Worm (Caenorhabditis elegans) whole organism, L1 larva: ENCODE data around the gene npr-22.
A peak's percentile ranks its signal among the peaks of the same experiment; 100 is the strongest.

Experiments
- C04F5.9 ChIP-seq: sonication (generic microtip); optimal IDR thresholded peaks from 2 replicates; lab custom pipeline; 2016; ENCODE audit warnings: missing genetic modification characterization, missing compliant biosample characterization
- C34B4.2 ChIP-seq: sonication (generic microtip); optimal IDR thresholded peaks from 2 replicates; lab custom pipeline; 2017; ENCODE audit warnings: mild to moderate bottlenecking, missing genetic modification characterization, missing compliant biosample characterization
- alr-1 ChIP-seq: fragments of 200-800 bp; sonication (Bioruptor generic); optimal IDR thresholded peaks from 2 replicates; lab custom pipeline; 2018; ENCODE audit warnings: borderline replicate concordance, mild to moderate bottlenecking, missing genetic modification characterization, missing compliant biosample characterization
- blmp-1 ChIP-seq: fragments of 150-350 bp; optimal IDR thresholded peaks from 2 replicates; lab custom pipeline; 2014; ENCODE audit warnings: missing biosample characterization, missing genetic modification characterization
- ceh-63 ChIP-seq: fragments of 200-800 bp; sonication (Bioruptor generic); optimal IDR thresholded peaks from 2 replicates; lab custom pipeline; 2018; ENCODE audit warnings: mild to moderate bottlenecking, missing genetic modification characterization, missing compliant biosample characterization
- ceh-82 ChIP-seq, 3 experiments: fragments of 150-350 bp in 1 of 3; sonication (generic microtip) in 2 of 3; optimal IDR thresholded peaks; 2 replicates each; lab custom pipeline; 2014 to 2017; ENCODE audit warnings: missing biosample characterization in 3 of 3, missing genetic modification characterization in 3 of 3
- ceh-88 ChIP-seq: fragments of 200-800 bp; sonication (Bioruptor generic); IDR thresholded peaks from 2 replicates; pipeline ENCODE4 v1.3.6; 2022; ENCODE audit warnings: missing genetic modification characterization, missing compliant biosample characterization
- ces-1 ChIP-seq: fragments of 150-350 bp; optimal IDR thresholded peaks from 2 replicates; lab custom pipeline; 2014; ENCODE audit warnings: missing biosample characterization, missing genetic modification reagents, missing genetic modification characterization
- dpl-1 ChIP-seq, 3 experiments: fragments of 150-350 bp in 2 of 3; sonication (generic microtip) in 1 of 3; optimal IDR thresholded peaks; 2 replicates each; lab custom pipeline; 2014 to 2017; ENCODE audit warnings: missing biosample characterization in 3 of 3, missing genetic modification characterization in 3 of 3, missing genetic modification reagents in 3 of 3
- dsc-1 ChIP-seq: sonication (generic microtip); optimal IDR thresholded peaks from 2 replicates; lab custom pipeline; 2016; ENCODE audit warnings: mild to moderate bottlenecking, missing genetic modification characterization, missing compliant biosample characterization
- efl-1 ChIP-seq, 4 experiments: fragments of 150-350 bp; optimal IDR thresholded peaks in 3 of 4; peaks in 1 of 4; 1 replicate in 1 of 4; 2 replicates in 3 of 4; lab custom pipeline; 2014; ENCODE audit warnings: missing biosample characterization in 2 of 4, missing genetic modification characterization in 2 of 4, missing genetic modification reagents in 2 of 4
- egl-13 ChIP-seq: sonication (generic microtip); optimal IDR thresholded peaks from 2 replicates; lab custom pipeline; 2016; ENCODE audit warnings: missing genotype, missing genetic modification reagents, missing genetic modification characterization, missing compliant biosample characterization
- elt-2 ChIP-seq: sonication (generic microtip); optimal IDR thresholded peaks from 2 replicates; lab custom pipeline; 2016; ENCODE audit warnings: missing genetic modification characterization, mild to moderate bottlenecking, inconsistent platforms, missing compliant biosample characterization, missing genetic modification reagents
- elt-3 ChIP-seq, 6 experiments: fragments of 150-350 bp in 1 of 6; sonication (generic microtip); optimal IDR thresholded peaks; 2 replicates each; lab custom pipeline; 2017 to 2018; ENCODE audit warnings: missing biosample characterization in 6 of 6, missing genetic modification characterization in 6 of 6, inconsistent platforms in 1 of 6
- ets-5 ChIP-seq: fragments of 200-800 bp; sonication (Bioruptor generic); IDR thresholded peaks from 2 replicates; pipeline ENCODE4 v1.3.6; 2022; ENCODE audit warnings: missing genetic modification characterization, missing compliant biosample characterization
- fkh-4 ChIP-seq: sonication (generic microtip); optimal IDR thresholded peaks from 2 replicates; lab custom pipeline; 2016; ENCODE audit warnings: missing compliant biosample characterization, missing genetic modification characterization, borderline replicate concordance
- fkh-8 ChIP-seq: sonication (generic microtip); optimal IDR thresholded peaks from 2 replicates; lab custom pipeline; 2016; ENCODE audit warnings: mild to moderate bottlenecking, missing genetic modification characterization, missing compliant biosample characterization
- hlh-17 ChIP-seq: fragments of 200-800 bp; sonication (Bioruptor generic); optimal IDR thresholded peaks from 2 replicates; lab custom pipeline; 2018; ENCODE audit warnings: missing genetic modification characterization, mild to moderate bottlenecking, missing compliant biosample characterization, moderate library complexity, borderline replicate concordance
- hpl-2 ChIP-seq: fragments of 150-350 bp; optimal IDR thresholded peaks from 2 replicates; lab custom pipeline; 2014; ENCODE audit warnings: missing biosample characterization, missing genetic modification reagents, missing genetic modification characterization
- jun-1 ChIP-seq: fragments of 150-350 bp; optimal IDR thresholded peaks from 2 replicates; lab custom pipeline; 2014; ENCODE audit warnings: missing biosample characterization, missing genetic modification reagents, missing genetic modification characterization
- lin-13 ChIP-seq: fragments of 150-350 bp; optimal IDR thresholded peaks from 2 replicates; lab custom pipeline; 2014; ENCODE audit warnings: missing biosample characterization, missing genetic modification reagents, missing genetic modification characterization
- lin-39 ChIP-seq: fragments of 150-350 bp; optimal IDR thresholded peaks from 2 replicates; lab custom pipeline; 2014; ENCODE audit warnings: missing biosample characterization, missing genetic modification reagents, missing genetic modification characterization
- lir-3 ChIP-seq: sonication (generic microtip); optimal IDR thresholded peaks from 2 replicates; lab custom pipeline; 2016; ENCODE audit warnings: mild to moderate bottlenecking, missing genetic modification characterization, moderate library complexity, missing compliant biosample characterization; ENCODE audit not compliant: poor library complexity
- lsy-2 ChIP-seq, 2 experiments: fragments of 150-350 bp; optimal IDR thresholded peaks; 2 replicates each; lab custom pipeline; 2014; ENCODE audit warnings: missing biosample characterization in 2 of 2, missing genetic modification characterization in 2 of 2
- mdl-1 ChIP-seq, 2 experiments: fragments of 150-350 bp; optimal IDR thresholded peaks; 2 replicates each; lab custom pipeline; 2014 to 2017; ENCODE audit warnings: missing biosample characterization in 2 of 2, missing genetic modification characterization in 2 of 2, inconsistent platforms in 1 of 2
- mef-2 ChIP-seq: fragments of 150-350 bp; optimal IDR thresholded peaks from 2 replicates; lab custom pipeline; 2014; ENCODE audit warnings: missing biosample characterization, missing genetic modification characterization
- nhr-11 ChIP-seq: fragments of 150-350 bp; optimal IDR thresholded peaks from 2 replicates; lab custom pipeline; 2014; ENCODE audit warnings: missing biosample characterization, missing genetic modification characterization
- nhr-20 ChIP-seq: sonication (generic microtip); optimal IDR thresholded peaks from 2 replicates; lab custom pipeline; 2016; ENCODE audit warnings: mild to moderate bottlenecking, missing genetic modification characterization, missing compliant biosample characterization
- nhr-237 ChIP-seq: fragments of 150-350 bp; optimal IDR thresholded peaks from 2 replicates; lab custom pipeline; 2014; ENCODE audit warnings: missing biosample characterization, missing genetic modification characterization
- nhr-28 ChIP-seq: fragments of 150-350 bp; optimal IDR thresholded peaks from 2 replicates; lab custom pipeline; 2014; ENCODE audit warnings: missing biosample characterization, missing genetic modification characterization
- nhr-47 ChIP-seq: sonication (generic microtip); optimal IDR thresholded peaks from 2 replicates; lab custom pipeline; 2016; ENCODE audit warnings: mild to moderate bottlenecking, missing genetic modification characterization, moderate library complexity, missing compliant biosample characterization
- nhr-71 ChIP-seq: sonication (generic microtip); optimal IDR thresholded peaks from 2 replicates; lab custom pipeline; 2016; ENCODE audit warnings: mild to moderate bottlenecking, missing genetic modification characterization, moderate library complexity, missing compliant biosample characterization
- nhr-76 ChIP-seq: sonication (generic microtip); optimal IDR thresholded peaks from 2 replicates; lab custom pipeline; 2017; ENCODE audit warnings: missing biosample characterization, missing genetic modification characterization
- nhr-77 ChIP-seq: fragments of 150-350 bp; optimal IDR thresholded peaks from 2 replicates; lab custom pipeline; 2014; ENCODE audit warnings: missing biosample characterization, missing genetic modification characterization
- nhr-84 ChIP-seq: sonication (generic microtip); optimal IDR thresholded peaks from 2 replicates; lab custom pipeline; 2017; ENCODE audit warnings: missing biosample characterization, missing genetic modification characterization
- nhr-85 ChIP-seq: sonication (generic microtip); peaks from one replicate; lab custom pipeline; 2016; ENCODE audit warnings: missing genetic modification characterization, inconsistent platforms, missing compliant biosample characterization
- nhr-90 ChIP-seq: sonication (generic microtip); optimal IDR thresholded peaks from 2 replicates; lab custom pipeline; 2016; ENCODE audit warnings: mild to moderate bottlenecking, missing genetic modification characterization, missing compliant biosample characterization; ENCODE audit not compliant: poor library complexity
- pag-3 ChIP-seq: sonication (generic microtip); optimal IDR thresholded peaks from 2 replicates; lab custom pipeline; 2017; ENCODE audit warnings: missing genetic modification characterization, mild to moderate bottlenecking, missing compliant biosample characterization, antibody characterized with exemption, borderline replicate concordance; ENCODE audit not compliant: insufficient read depth
- pqm-1 ChIP-seq: sonication (generic microtip); optimal IDR thresholded peaks from 3 replicates; lab custom pipeline; 2017; ENCODE audit warnings: missing biosample characterization, missing genetic modification characterization
- rnt-1 ChIP-seq: sonication (generic microtip); optimal IDR thresholded peaks from 2 replicates; lab custom pipeline; 2016; ENCODE audit warnings: mild to moderate bottlenecking, missing genetic modification characterization, moderate library complexity, missing compliant biosample characterization
- snu-23 ChIP-seq: sonication (generic microtip); optimal IDR thresholded peaks from 2 replicates; lab custom pipeline; 2016; ENCODE audit warnings: missing genetic modification characterization, missing compliant biosample characterization
- sox-4 ChIP-seq: sonication (generic microtip); optimal IDR thresholded peaks from 2 replicates; lab custom pipeline; 2016; ENCODE audit warnings: missing genetic modification characterization, missing compliant biosample characterization
- sup-37 ChIP-seq: fragments of 200-800 bp; sonication (Bioruptor generic); optimal IDR thresholded peaks from 2 replicates; lab custom pipeline; 2018; ENCODE audit warnings: mild to moderate bottlenecking, missing genetic modification characterization, missing compliant biosample characterization
- unc-62 ChIP-seq: fragments of 150-350 bp; optimal IDR thresholded peaks from 2 replicates; lab custom pipeline; 2014; ENCODE audit warnings: missing biosample characterization, missing genetic modification reagents, missing genetic modification characterization
- unc-86 ChIP-seq: sonication (generic microtip); optimal IDR thresholded peaks from 2 replicates; lab custom pipeline; 2016; ENCODE audit warnings: missing genetic modification characterization, missing compliant biosample characterization
- vab-15 ChIP-seq: sonication (generic microtip); optimal IDR thresholded peaks from 2 replicates; lab custom pipeline; 2017; ENCODE audit warnings: missing genotype, mild to moderate bottlenecking, missing genetic modification characterization, missing compliant biosample characterization
- xbp-1 ChIP-seq: sonication (generic microtip); optimal IDR thresholded peaks from 2 replicates; lab custom pipeline; 2016; ENCODE audit warnings: missing genetic modification characterization, missing compliant biosample characterization
- zag-1 ChIP-seq: fragments of 150-350 bp; optimal IDR thresholded peaks from 2 replicates; lab custom pipeline; 2014; ENCODE audit warnings: missing biosample characterization, missing genetic modification characterization
- zip-4 ChIP-seq: fragments of 200-800 bp; sonication (Bioruptor generic); optimal IDR thresholded peaks from 2 replicates; lab custom pipeline; 2018; ENCODE audit warnings: mild to moderate bottlenecking, missing genetic modification characterization, moderate library complexity, missing compliant biosample characterization
- ztf-4 ChIP-seq: fragments of 150-350 bp; optimal IDR thresholded peaks from 2 replicates; lab custom pipeline; 2014; ENCODE audit warnings: missing biosample characterization, missing genetic modification characterization

The npr-22 gene

ce11 chrIV:8527598-8528012 lies 31.6 kb upstream of the npr-22 start (continued):
- TF ChIP-seq C04F5.9 (peak; percentile 12), pag-3 (no peak), lin-13 (peak; percentile 44), egl-13 (tag; lab: Kevin White, UChicago) (peak; percentile 2), xbp-1 (tag; lab: Kevin White, UChicago) (peak; percentile 63)

ce11 chrIV:8528345-8528744 lies 30.9 kb upstream of the npr-22 start:
- TF ChIP-seq zip-4 (GFP tag; lab: Kevin White, UChicago) (no peak), unc-86 (tag; lab: Kevin White, UChicago) (no peak), efl-1 (optimal IDR thresholded peaks at IDR 0.05; lab: Kevin White, UChicago) (no peak), efl-1 (GFP tag; optimal IDR thresholded peaks at IDR 0.05 in 1 of 2; lab: Kevin White, UChicago) (peak in 1 of 2 experiments; percentile 94), blmp-1 (peak; percentile 75), nhr-90 (peak; percentile 62), xbp-1 (tag; lab: Kevin White, UChicago) (no peak), nhr-71 (peak; percentile 55), elt-3 (tag; optimal IDR thresholded peaks at IDR 0.05; lab: Kevin White, UChicago) (peak in 3 of 6 experiments; percentile 29 to 76 (median 68)), hpl-2 (GFP tag; lab: Kevin White, UChicago) (no peak), nhr-77 (no peak), jun-1 (tag; lab: Kevin White, UChicago) (peak; percentile 31), vab-15 (no peak), elt-2 (tag; lab: Kevin White, UChicago) (peak; percentile 89), mdl-1 (tag; optimal IDR thresholded peaks at IDR 0.05; lab: Kevin White, UChicago) (peak in 1 of 2 experiments; percentile 87), C04F5.9 (no peak), dpl-1 (GFP tag; optimal IDR thresholded peaks at IDR 0.05; lab: Kevin White, UChicago) (no peak), zag-1 (tag; lab: Kevin White, UChicago) (no peak), nhr-237 (tag; lab: Kevin White, UChicago) (no peak), snu-23 (peak; percentile 11), lsy-2 (tag; optimal IDR thresholded peaks at IDR 0.05; lab: Kevin White, UChicago) (no peak), lin-13 (no peak), nhr-76 (tag; lab: Kevin White, UChicago) (no peak), alr-1 (tag; lab: Kevin White, UChicago) (no peak), ceh-88 (GFP tag; lab: Robert Waterston, UW) (no peak), C34B4.2 (tag; lab: Kevin White, UChicago) (no peak), dsc-1 (tag; lab: Kevin White, UChicago) (no peak), fkh-8 (no peak), nhr-20 (tag; lab: Kevin White, UChicago) (peak; percentile 72), ces-1 (GFP tag; lab: Kevin White, UChicago) (no peak), nhr-11 (tag; lab: Kevin White, UChicago) (no peak), ztf-4 (tag; lab: Kevin White, UChicago) (peak; percentile 32), mef-2 (tag; lab: Kevin White, UChicago) (no peak), ceh-63 (GFP tag; lab: Kevin White, UChicago) (no peak), nhr-28 (tag; lab: Kevin White, UChicago) (no peak), pqm-1 (tag; lab: Kevin White, UChicago) (no peak), ets-5 (no peak), fkh-4 (tag; lab: Kevin White, UChicago) (no peak), rnt-1 (tag; lab: Kevin White, UChicago) (no peak), nhr-47 (tag; lab: Kevin White, UChicago) (peak; percentile 1), unc-62 (no peak), sox-4 (tag; lab: Kevin White, UChicago) (no peak), lin-39 (tag; lab: Kevin White, UChicago) (no peak), hlh-17 (GFP tag; lab: Kevin White, UChicago) (no peak), lir-3 (tag; lab: Kevin White, UChicago) (no peak), nhr-84 (tag; lab: Kevin White, UChicago) (no peak), ceh-82 (tag; optimal IDR thresholded peaks at IDR 0.05; lab: Kevin White, UChicago) (no peak), sup-37 (GFP tag; lab: Kevin White, UChicago) (no peak), nhr-85 (tag; lab: Kevin White, UChicago) (peak; percentile 5)
